Fruit fly (Drosophila melanogaster): Measurements from ENCODE around the gene Gss2.

The Gss2 gene

dm6 chrX:17886449-17887207 is 12.9 kb upstream of the Gss2 start (continued):
- no peak for TF ChIP-seq CG12942 (GFP tag; optimal IDR thresholded peaks at IDR 0.05)
- peak; percentile 99 for TF ChIP-seq CG4360 (GFP tag; IDR thresholded peaks at IDR 0.05)
- peak; percentile 23 for TF ChIP-seq Jarid2 (GFP tag; optimal IDR thresholded peaks at IDR 0.05)
- no peak for TF ChIP-seq phol (tag; optimal IDR thresholded peaks at IDR 0.05)
- TF ChIP-seq CG15601 (tag; optimal IDR thresholded peaks at IDR 0.05), result peak; percentile 21
- TF ChIP-seq GATAe (GFP tag; conservative IDR thresholded peaks at IDR 0.05), result no peak
- no peak for TF ChIP-seq CG8388 (GFP tag; optimal IDR thresholded peaks at IDR 0.05)
- no peak for TF ChIP-seq CG34376 (GFP tag; optimal IDR thresholded peaks at IDR 0.05)
- no peak for TF ChIP-seq CG11560 (tag; IDR thresholded peaks at IDR 0.05)
- no peak for TF ChIP-seq CG3281 (GFP tag; optimal IDR thresholded peaks at IDR 0.05)
- TF ChIP-seq grau (tag; optimal IDR thresholded peaks at IDR 0.05), result no peak
- no peak for TF ChIP-seq az2 (GFP tag; optimal IDR thresholded peaks at IDR 0.05)
- no peak for TF ChIP-seq dan (GFP tag; IDR thresholded peaks at IDR 0.05)
- TF ChIP-seq Gsc (GFP tag; IDR thresholded peaks at IDR 0.05), result no peak

DNA sequence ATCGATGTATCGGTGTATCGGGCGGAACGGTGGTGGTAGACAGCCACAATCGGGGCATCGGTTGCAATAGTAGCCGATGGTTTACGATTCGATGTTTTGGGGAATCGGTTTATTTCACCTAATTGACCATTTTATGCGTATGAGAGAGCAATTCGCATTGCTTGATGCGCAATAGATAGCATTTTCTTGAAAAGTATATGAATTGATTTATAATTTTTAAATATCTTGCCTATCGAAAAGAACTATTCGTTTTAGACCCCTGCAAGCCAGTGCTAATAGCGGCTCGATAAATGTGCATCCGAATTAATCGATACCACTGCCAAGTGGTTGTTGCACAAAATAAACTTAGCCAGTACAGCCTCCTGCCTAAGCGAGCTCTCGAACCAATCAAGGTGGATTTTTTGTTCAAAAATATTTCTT is 12.3 kb upstream of the Gss2 start, which contains the start of gene mnb:
Gene mnb, minus strand, starts transcription at position 15 of the 420 bp plus-strand sequence.
- TF ChIP-seq Usf (GFP tag; optimal IDR thresholded peaks at IDR 0.05) (no peak), Adf1 (GFP tag; IDR thresholded peaks at IDR 0.05) (no peak), Ets97D (GFP tag; optimal IDR thresholded peaks at IDR 0.05) (peak; percentile 68), CG2129 (GFP tag; IDR thresholded peaks at IDR 0.05; ENCODE audit: partially characterized antibody) (peak; percentile 99), CG4707 (GFP tag; optimal IDR thresholded peaks at IDR 0.05) (no peak), CG11093 (GFP tag; IDR thresholded peaks at IDR 0.05) (no peak), Dek (tag; optimal IDR thresholded peaks at IDR 0.05) (no peak), trem (tag; optimal IDR thresholded peaks at IDR 0.05) (peak; percentile 58), CG13287 (GFP tag; IDR thresholded peaks at IDR 0.05; ENCODE audit: partially characterized antibody) (peak; percentile 99), Awh (GFP tag; IDR thresholded peaks at IDR 0.05) (no peak), CG6854 (GFP tag; optimal IDR thresholded peaks at IDR 0.05) (no peak), CG12236 (GFP tag; optimal IDR thresholded peaks at IDR 0.05) (no peak), CG13123 (GFP tag; optimal IDR thresholded peaks at IDR 0.05) (no peak), CG14860 (GFP tag; IDR thresholded peaks at IDR 0.05; ENCODE audit: partially characterized antibody) (peak; percentile 99), Tbp (GFP tag; optimal IDR thresholded peaks at IDR 0.05) (no peak), nerfin-2 (GFP tag; IDR thresholded peaks at IDR 0.05; ENCODE audit: partially characterized antibody) (peak; percentile 99), tx (GFP tag; optimal IDR thresholded peaks at IDR 0.05) (peak; percentile 6), lola (GFP tag; optimal IDR thresholded peaks at IDR 0.05) (no peak), Ssrp (tag; optimal IDR thresholded peaks at IDR 0.05) (no peak), CG7839 (tag; optimal IDR thresholded peaks at IDR 0.05) (no peak), aop (GFP tag; IDR thresholded peaks at IDR 0.05) (no peak), zen2 (GFP tag; IDR thresholded peaks at IDR 0.05; ENCODE audit: partially characterized antibody) (peak; percentile 97), Pdp1 (GFP tag; optimal IDR thresholded peaks at IDR 0.05) (peak in 1 of 2 experiments; percentile 9), NC2α (GFP tag; optimal IDR thresholded peaks at IDR 0.05) (no peak), CG42726 (GFP tag; IDR thresholded peaks at IDR 0.05; ENCODE audit: partially characterized antibody) (peak; percentile 92), sqz (GFP tag; optimal IDR thresholded peaks at IDR 0.05) (no peak), CG15073 (GFP tag; optimal IDR thresholded peaks at IDR 0.05) (no peak), CG8944 (GFP tag; optimal IDR thresholded peaks at IDR 0.05) (no peak), CG9817 (tag; optimal IDR thresholded peaks at IDR 0.05) (no peak), CG1647 (GFP tag; optimal IDR thresholded peaks at IDR 0.05) (peak; percentile 9), CG3163 (GFP tag; optimal IDR thresholded peaks at IDR 0.05) (peak; percentile 2), Spps (tag; optimal IDR thresholded peaks at IDR 0.05) (no peak), bigmax (GFP tag; optimal IDR thresholded peaks at IDR 0.05) (no peak), fd3F (GFP tag; optimal IDR thresholded peaks at IDR 0.05) (no peak), insv (GFP tag; optimal IDR thresholded peaks at IDR 0.05) (no peak)
